Fruit fly (Drosophila melanogaster): ENCODE data around the gene CG13045.

- TF ChIP-seq h (optimal IDR thresholded peaks at IDR 0.05) (no peak), psq (optimal IDR thresholded peaks at IDR 0.05) (no peak)
Observed at dm6 chr3L:16241296-16241695, 49.5 kb downstream of the CG13045 start.

All from Kc167 (cell line).